Fruit fly (Drosophila melanogaster) whole organism, prepupa: ENCODE data around the gene CG5902.

Experiments
- Ets21C ChIP-seq: fragments of 200-800 bp; sonication (Bioruptor generic); optimal IDR thresholded peaks from 3 replicates; lab custom pipeline; 2016; ENCODE audit warnings: missing biosample characterization, missing genetic modification characterization
- acj6 ChIP-seq: fragments of 200-800 bp; sonication (Bioruptor generic); optimal IDR thresholded peaks from 3 replicates; lab custom pipeline; 2016; ENCODE audit warnings: missing biosample characterization, missing genetic modification characterization
- pdm3 ChIP-seq: fragments of 200-800 bp; sonication (Bioruptor generic); optimal IDR thresholded peaks from 3 replicates; lab custom pipeline; 2016; ENCODE audit warnings: missing biosample characterization, missing genetic modification characterization

- TF ChIP-seq pdm3 (GFP tag; lab: Kevin White, UChicago) (no peak), acj6 (no peak), Ets21C (GFP tag; lab: Kevin White, UChicago) (no peak)
Observed at dm6 chr3R:23964913-23965718, 21.3 kb upstream of the CG5902 start.
